Worm (Caenorhabditis elegans): ENCODE data around the gene ncx-6.

DNA sequence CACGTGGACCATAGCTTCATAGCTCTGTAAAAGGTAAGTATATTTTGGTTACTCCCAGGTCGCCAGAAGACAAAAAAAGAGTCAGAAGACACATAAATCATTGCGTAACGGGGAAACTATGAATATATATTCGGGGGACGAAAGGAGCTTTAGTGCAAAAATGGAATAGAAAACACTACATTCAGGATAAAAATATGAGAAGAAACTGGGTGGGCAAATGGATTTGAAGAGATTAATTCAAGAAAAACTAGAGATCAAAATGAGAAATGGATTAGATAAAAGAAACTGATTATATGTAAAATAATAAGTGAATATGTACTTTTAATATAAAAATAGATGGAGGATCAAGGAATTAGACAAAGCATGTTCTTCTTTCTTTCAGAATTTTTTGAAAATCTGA, 13.7 kb upstream of the ncx-6 start, which contains the start of gene C07A9.12:
- TF ChIP-seq dao-5 (tag; optimal IDR thresholded peaks at IDR 0.05) (no peak), W03F9.2 (tag; optimal IDR thresholded peaks at IDR 0.05) (no peak)
